Worm (Caenorhabditis elegans) whole organism, late embryonic: ENCODE results near the gene popl-5.

Experiments used
- C08G9.2 ChIP-seq: sonication (generic microtip); optimal IDR thresholded peaks from 2 replicates; lab custom pipeline; 2016; ENCODE audit warnings: mild to moderate bottlenecking, missing genetic modification characterization, moderate library complexity, missing compliant biosample characterization
- C38D4.7 ChIP-seq: fragments of 200-800 bp; sonication (Bioruptor generic); optimal IDR thresholded peaks from 2 replicates; lab custom pipeline; 2018; ENCODE audit warnings: mild to moderate bottlenecking, missing genetic modification characterization, moderate library complexity, missing compliant biosample characterization
- K09A11.1 ChIP-seq: sonication (generic microtip); optimal IDR thresholded peaks from 2 replicates; lab custom pipeline; 2017; ENCODE audit warnings: antibody characterized with exemption, mild to moderate bottlenecking, missing genetic modification characterization, missing compliant biosample characterization; ENCODE audit not compliant: insufficient read depth
- T23F11.4 ChIP-seq: fragments of 200-800 bp; sonication (Bioruptor generic); optimal IDR thresholded peaks from 2 replicates; lab custom pipeline; 2018; ENCODE audit warnings: mild to moderate bottlenecking, missing genetic modification characterization, missing compliant biosample characterization
- Y22D7AL.16 ChIP-seq: sonication (generic microtip); optimal IDR thresholded peaks from 2 replicates; lab custom pipeline; 2016; ENCODE audit warnings: missing genetic modification characterization, missing compliant biosample characterization
- ahr-1 ChIP-seq: sonication (generic microtip); optimal IDR thresholded peaks from 2 replicates; lab custom pipeline; 2016; ENCODE audit warnings: missing genetic modification characterization, missing compliant biosample characterization
- ama-1 ChIP-seq: fragments of 150-350 bp; optimal IDR thresholded peaks from 2 replicates; lab custom pipeline; 2014
- ceh-14 ChIP-seq: sonication (generic microtip); optimal IDR thresholded peaks from 2 replicates; lab custom pipeline; 2016; ENCODE audit warnings: missing genotype, missing genetic modification characterization, missing compliant biosample characterization
- ceh-18 ChIP-seq: sonication (generic microtip); optimal IDR thresholded peaks from 2 replicates; lab custom pipeline; 2016; ENCODE audit warnings: missing genetic modification characterization, missing compliant biosample characterization
- ceh-2 ChIP-seq: sonication (generic microtip); optimal IDR thresholded peaks from 2 replicates; lab custom pipeline; 2016; ENCODE audit warnings: missing genotype, missing genetic modification characterization, missing compliant biosample characterization
- ceh-24 ChIP-seq: sonication (generic microtip); optimal IDR thresholded peaks from 2 replicates; lab custom pipeline; 2016; ENCODE audit warnings: mild to moderate bottlenecking, missing genetic modification characterization, missing compliant biosample characterization
- ceh-34 ChIP-seq: sonication (generic microtip); optimal IDR thresholded peaks from 2 replicates; lab custom pipeline; 2016; ENCODE audit warnings: mild to moderate bottlenecking, missing genetic modification characterization, missing compliant biosample characterization
- ceh-45 ChIP-seq: fragments of 200-800 bp; sonication (Bioruptor generic); IDR thresholded peaks from 2 replicates; pipeline ENCODE4 v1.3.6; 2022; ENCODE audit warnings: missing genetic modification reagents, missing genetic modification characterization, missing compliant biosample characterization
- ceh-48 ChIP-seq: sonication (generic microtip); optimal IDR thresholded peaks from 2 replicates; lab custom pipeline; 2016; ENCODE audit warnings: missing genetic modification characterization, inconsistent platforms, missing compliant biosample characterization
- ceh-9 ChIP-seq: sonication (generic microtip); optimal IDR thresholded peaks from 2 replicates; lab custom pipeline; 2016; ENCODE audit warnings: mild to moderate bottlenecking, missing genetic modification characterization, inconsistent platforms, missing compliant biosample characterization
- dmd-4 ChIP-seq: sonication (generic microtip); optimal IDR thresholded peaks from 2 replicates; lab custom pipeline; 2016; ENCODE audit warnings: borderline replicate concordance, missing genetic modification characterization, missing compliant biosample characterization
- dve-1 ChIP-seq: sonication (generic microtip); optimal IDR thresholded peaks from 2 replicates; lab custom pipeline; 2017; ENCODE audit warnings: antibody characterized with exemption, mild to moderate bottlenecking, missing genetic modification characterization, missing compliant biosample characterization
- elt-2 ChIP-seq: sonication (generic microtip); optimal IDR thresholded peaks from 2 replicates; lab custom pipeline; 2016; ENCODE audit warnings: missing genetic modification reagents, missing genetic modification characterization, missing compliant biosample characterization
- elt-4 ChIP-seq: sonication (generic microtip); optimal IDR thresholded peaks from 2 replicates; lab custom pipeline; 2016; ENCODE audit warnings: missing genetic modification characterization, missing compliant biosample characterization
- ets-4 ChIP-seq: sonication (generic microtip); optimal IDR thresholded peaks from 2 replicates; lab custom pipeline; 2016; ENCODE audit warnings: missing genetic modification characterization, missing compliant biosample characterization
- eyg-1 ChIP-seq: sonication (generic microtip); optimal IDR thresholded peaks from 2 replicates; lab custom pipeline; 2016; ENCODE audit warnings: missing genotype, missing genetic modification characterization, missing compliant biosample characterization
- fkh-10 ChIP-seq: fragments of 150-350 bp; optimal IDR thresholded peaks from 2 replicates; lab custom pipeline; 2014; ENCODE audit warnings: missing biosample characterization, missing genetic modification reagents, missing genetic modification characterization
- hlh-13 ChIP-seq: fragments of 200-800 bp; sonication (Bioruptor generic); optimal IDR thresholded peaks from 2 replicates; lab custom pipeline; 2018; ENCODE audit warnings: mild to moderate bottlenecking, missing genetic modification characterization, missing compliant biosample characterization
- hlh-15 ChIP-seq: sonication (generic microtip); optimal IDR thresholded peaks from 2 replicates; lab custom pipeline; 2016; ENCODE audit warnings: missing genetic modification characterization, missing compliant biosample characterization
- hlh-30 ChIP-seq: sonication (generic microtip); optimal IDR thresholded peaks from 2 replicates; lab custom pipeline; 2017; ENCODE audit warnings: antibody characterized with exemption, missing genetic modification characterization, missing compliant biosample characterization; ENCODE audit not compliant: insufficient read depth
- hlh-6 ChIP-seq: sonication (generic microtip); optimal IDR thresholded peaks from 2 replicates; lab custom pipeline; 2016; ENCODE audit warnings: missing genotype, missing genetic modification characterization, missing compliant biosample characterization
- lim-6 ChIP-seq: sonication (generic microtip); optimal IDR thresholded peaks from 2 replicates; lab custom pipeline; 2016; ENCODE audit warnings: missing genetic modification characterization, missing compliant biosample characterization
- nhr-11 ChIP-seq: fragments of 150-350 bp; optimal IDR thresholded peaks from 2 replicates; lab custom pipeline; 2014; ENCODE audit warnings: missing biosample characterization, missing genetic modification characterization
- npax-4 ChIP-seq: sonication (generic microtip); optimal IDR thresholded peaks from 2 replicates; lab custom pipeline; 2016; ENCODE audit warnings: missing genetic modification characterization, missing compliant biosample characterization
- odd-2 ChIP-seq: sonication (generic microtip); optimal IDR thresholded peaks from 2 replicates; lab custom pipeline; 2017; ENCODE audit warnings: antibody characterized with exemption, mild to moderate bottlenecking, missing genetic modification characterization, missing compliant biosample characterization
- pat-9 ChIP-seq: fragments of 200-800 bp; sonication (Bioruptor generic); optimal IDR thresholded peaks from 2 replicates; lab custom pipeline; 2018; ENCODE audit warnings: mild to moderate bottlenecking, missing genetic modification characterization, moderate library complexity, missing compliant biosample characterization
- pax-1 ChIP-seq: fragments of 150-350 bp; optimal IDR thresholded peaks from 2 replicates; lab custom pipeline; 2014; ENCODE audit warnings: missing biosample characterization, missing genetic modification characterization
- pha-4 ChIP-seq: fragments of 150-350 bp; optimal IDR thresholded peaks from 2 replicates; lab custom pipeline; 2018; ENCODE audit warnings: missing biosample characterization, missing genetic modification reagents, missing genetic modification characterization
- pqm-1 ChIP-seq: sonication (generic microtip); optimal IDR thresholded peaks from 2 replicates; lab custom pipeline; 2016; ENCODE audit warnings: missing genetic modification characterization, missing compliant biosample characterization
- pros-1 ChIP-seq: fragments of 150-350 bp; optimal IDR thresholded peaks from 2 replicates; lab custom pipeline; 2014; ENCODE audit warnings: missing biosample characterization, missing genetic modification reagents, missing genetic modification characterization
- ref-2 ChIP-seq: sonication (generic microtip); optimal IDR thresholded peaks from 2 replicates; lab custom pipeline; 2016; ENCODE audit warnings: missing genetic modification characterization, missing compliant biosample characterization
- rnt-1 ChIP-seq: sonication (generic microtip); optimal IDR thresholded peaks from 2 replicates; lab custom pipeline; 2016; ENCODE audit warnings: missing genetic modification characterization, missing compliant biosample characterization
- sox-2 ChIP-seq: fragments of 200-800 bp; sonication (Bioruptor generic); IDR thresholded peaks from 2 replicates; pipeline ENCODE4 v1.3.6; 2022; ENCODE audit warnings: missing genetic modification reagents, missing genetic modification characterization, missing compliant biosample characterization
- syd-9 ChIP-seq: sonication (generic microtip); optimal IDR thresholded peaks from 2 replicates; lab custom pipeline; 2016; ENCODE audit warnings: mild to moderate bottlenecking, missing genetic modification characterization, moderate library complexity, missing compliant biosample characterization
- tbx-7 ChIP-seq: sonication (generic microtip); optimal IDR thresholded peaks from 2 replicates; lab custom pipeline; 2016; ENCODE audit warnings: missing genotype, missing genetic modification characterization, missing compliant biosample characterization
- ttx-3 ChIP-seq: sonication (generic microtip); optimal IDR thresholded peaks from 2 replicates; lab custom pipeline; 2016; ENCODE audit warnings: missing genetic modification reagents, missing genetic modification characterization, missing compliant biosample characterization
- unc-3 ChIP-seq, 2 experiments: fragments of 200-800 bp in 1 of 2; sonication (Bioruptor generic) in 1 of 2; sonication (generic microtip) in 1 of 2; conservative IDR thresholded peaks in 1 of 2; optimal IDR thresholded peaks in 1 of 2; 2 replicates each; pipeline versions ENCODE4 v1.3.6 to Lab custom; 2016 to 2022; ENCODE audit warnings: missing compliant biosample characterization in 2 of 2, missing genetic modification characterization in 2 of 2, missing genetic modification reagents in 1 of 2
- unc-42 ChIP-seq: sonication (generic microtip); optimal IDR thresholded peaks from 2 replicates; lab custom pipeline; 2016; ENCODE audit warnings: missing genotype, missing genetic modification characterization, missing compliant biosample characterization
- unc-55 ChIP-seq: sonication (generic microtip); optimal IDR thresholded peaks from 2 replicates; lab custom pipeline; 2017; ENCODE audit warnings: missing biosample characterization, missing genetic modification reagents, missing genetic modification characterization
- unc-86 ChIP-seq: sonication (generic microtip); optimal IDR thresholded peaks from 2 replicates; lab custom pipeline; 2016; ENCODE audit warnings: missing genetic modification characterization, missing compliant biosample characterization
- zip-5 ChIP-seq: sonication (generic microtip); optimal IDR thresholded peaks from 2 replicates; lab custom pipeline; 2016; ENCODE audit warnings: missing genetic modification characterization, missing compliant biosample characterization

The popl-5 gene

DNA sequence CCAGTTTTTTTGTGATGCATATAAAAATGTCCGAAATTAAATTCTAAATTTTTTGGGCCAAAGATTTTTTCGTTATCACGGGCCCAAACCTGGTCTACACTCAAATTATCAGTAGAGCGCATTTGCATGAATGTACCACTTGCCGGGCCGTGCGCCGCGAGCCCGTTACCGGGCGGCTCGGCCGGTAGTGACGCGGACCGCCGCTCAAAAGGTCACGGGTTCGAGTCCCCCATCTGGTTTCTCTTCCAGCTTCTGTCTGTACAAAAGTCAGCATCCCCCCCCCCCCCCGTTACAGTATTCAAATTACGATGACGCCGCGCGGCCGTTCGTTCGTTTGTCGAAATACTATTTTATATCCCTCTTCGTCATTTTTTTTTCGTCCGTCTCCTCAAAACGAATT is 9.8 kb downstream of the popl-5 start:
- TF ChIP-seq pat-9 (no peak), dve-1 (no peak), ama-1 (lab: Kevin White, UChicago) (no peak), ceh-45 (no peak), fkh-10 (no peak), ceh-34 (tag; lab: Kevin White, UChicago) (no peak), syd-9 (tag; lab: Kevin White, UChicago) (no peak), ahr-1 (no peak), C38D4.7 (GFP tag; lab: Kevin White, UChicago) (no peak), pha-4 (tag; lab: Kevin White, UChicago) (no peak), C08G9.2 (tag; lab: Kevin White, UChicago) (no peak)

DNA sequence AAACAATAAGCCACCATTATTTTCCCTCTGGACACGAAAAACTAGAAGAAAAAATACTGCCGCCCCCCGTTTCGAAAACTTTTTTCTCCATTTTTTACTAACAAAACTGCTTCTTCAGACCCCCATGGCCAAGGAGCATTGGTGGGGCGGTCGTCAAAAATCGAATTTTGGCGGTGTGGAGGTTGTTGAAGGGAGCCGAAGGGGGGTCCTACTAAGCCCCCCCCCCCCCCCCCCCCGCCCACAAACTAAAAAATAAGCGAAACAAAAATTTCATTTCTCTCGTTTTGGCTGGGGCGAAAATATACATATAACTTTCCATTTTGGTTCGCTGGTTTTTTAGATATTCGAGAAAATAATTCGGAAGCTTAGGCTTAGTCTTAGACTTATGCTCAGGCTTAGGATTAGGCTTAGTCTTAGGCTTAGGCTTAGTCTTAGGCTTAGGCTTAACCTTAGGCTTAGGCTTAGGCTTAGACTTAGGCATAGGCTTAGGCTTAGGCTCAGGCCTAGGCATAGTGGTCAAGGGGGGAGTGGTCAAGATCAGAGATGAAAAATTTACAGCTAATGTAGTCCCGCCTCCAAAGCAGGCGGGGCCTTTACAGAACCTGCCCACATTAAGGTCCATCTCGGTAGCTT is 12.4 kb downstream of the popl-5 start:
- TF ChIP-seq unc-42 (tag; lab: Kevin White, UChicago) (no peak), ahr-1 (no peak), elt-4 (no peak), ama-1 (lab: Kevin White, UChicago) (no peak), ceh-14 (tag; lab: Kevin White, UChicago) (no peak), pat-9 (no peak), dmd-4 (tag; lab: Kevin White, UChicago) (no peak), Y22D7AL.16 (tag; lab: Kevin White, UChicago) (no peak), eyg-1 (no peak), hlh-6 (tag; lab: Kevin White, UChicago) (no peak), npax-4 (no peak), unc-86 (no peak), hlh-15 (tag; lab: Kevin White, UChicago) (no peak), sox-2 (GFP tag; lab: Robert Waterston, UW) (no peak), ceh-34 (tag; lab: Kevin White, UChicago) (no peak), C38D4.7 (GFP tag; lab: Kevin White, UChicago) (no peak), ceh-2 (no peak), pros-1 (tag; lab: Kevin White, UChicago) (no peak), hlh-13 (GFP tag; lab: Kevin White, UChicago) (no peak)

DNA sequence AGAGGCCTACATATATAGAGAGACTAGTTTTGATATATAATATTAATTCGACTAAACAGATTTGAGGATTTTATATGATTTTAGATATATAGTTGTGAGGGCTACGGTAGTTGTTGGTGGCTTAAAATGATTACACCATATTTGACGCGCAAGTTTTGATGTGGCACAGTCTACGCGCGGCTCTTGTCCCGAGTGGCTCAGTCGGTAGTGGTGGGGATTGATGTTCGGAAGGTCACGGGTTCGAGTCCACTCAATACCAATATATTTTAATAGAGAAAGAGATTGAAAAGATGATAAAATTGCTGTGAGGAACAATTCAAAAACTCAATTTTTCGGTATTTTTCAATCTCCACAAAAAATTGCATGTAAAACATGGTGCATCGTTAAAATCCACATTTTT is 14.3 kb downstream of the popl-5 start:
- no peak for TF ChIP-seq ceh-9
- no peak for TF ChIP-seq odd-2
- TF ChIP-seq tbx-7, result no peak
- TF ChIP-seq T23F11.4 (GFP tag; lab: Kevin White, UChicago), result no peak
- TF ChIP-seq ref-2 (tag; lab: Kevin White, UChicago), result no peak
- TF ChIP-seq nhr-11 (tag; lab: Kevin White, UChicago), result no peak

DNA sequence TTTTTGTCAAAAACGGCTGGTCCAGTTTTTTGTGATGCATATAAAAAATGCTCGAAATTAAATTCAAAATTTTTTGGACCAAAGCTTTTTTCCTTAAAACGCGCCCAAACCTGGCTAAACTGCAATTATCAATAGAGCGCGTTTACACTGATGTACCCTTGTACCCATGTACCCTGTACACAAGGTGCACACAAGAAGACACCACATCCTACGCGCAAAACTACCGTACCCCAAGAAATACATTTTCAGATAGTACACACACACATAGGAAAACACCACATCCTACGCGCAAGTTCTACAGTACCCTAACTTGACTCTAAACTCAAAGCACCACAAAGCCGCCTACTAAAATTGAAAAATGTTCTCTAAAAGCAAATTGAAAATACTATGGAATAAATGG is 15.8 kb downstream of the popl-5 start:
- no peak for TF ChIP-seq ceh-18 (tag; lab: Kevin White, UChicago)
- no peak for TF ChIP-seq hlh-30 (tag; lab: Kevin White, UChicago)
- TF ChIP-seq ttx-3 (tag; lab: Kevin White, UChicago), result no peak
- TF ChIP-seq zip-5, result no peak
- TF ChIP-seq pax-1 (tag; lab: Kevin White, UChicago), result no peak
- no peak for TF ChIP-seq unc-42 (tag; lab: Kevin White, UChicago)
- no peak for TF ChIP-seq ceh-24 (tag; lab: Kevin White, UChicago)
- TF ChIP-seq ets-4 (tag; lab: Kevin White, UChicago), result no peak
- TF ChIP-seq rnt-1 (tag; lab: Kevin White, UChicago), result no peak
- no peak for TF ChIP-seq hlh-13 (GFP tag; lab: Kevin White, UChicago)
- no peak for TF ChIP-seq elt-4
- TF ChIP-seq pqm-1, result no peak
- no peak for TF ChIP-seq K09A11.1
- no peak for TF ChIP-seq dmd-4 (tag; lab: Kevin White, UChicago)
- no peak for TF ChIP-seq tbx-7
- no peak for TF ChIP-seq lim-6 (tag; lab: Kevin White, UChicago)
- TF ChIP-seq unc-55 (GFP tag; lab: Kevin White, UChicago), result no peak
- no peak for TF ChIP-seq ceh-48 (tag; lab: Kevin White, UChicago)
- no peak for TF ChIP-seq elt-2 (tag; lab: Kevin White, UChicago)
- no peak for TF ChIP-seq unc-3 (GFP tag; conservative IDR thresholded peaks at IDR 0.05; lab: Robert Waterston, UW)
- no peak for TF ChIP-seq unc-3 (tag; optimal IDR thresholded peaks at IDR 0.05; lab: Kevin White, UChicago)
